Fruit fly (Drosophila melanogaster) whole organism, embryonic: Measurements from ENCODE around the gene Sbf.

Experiments used
- Abd-B ChIP-seq: fragments of 200-800 bp; sonication (Bioruptor generic); optimal IDR thresholded peaks from 2 replicates; lab custom pipeline; 2018; ENCODE audit warnings: missing biosample characterization, mild to moderate bottlenecking, missing genetic modification characterization, moderate library complexity
- Bgb ChIP-seq: fragments of 200-800 bp; sonication (Bioruptor generic); IDR thresholded peaks from 2 replicates; pipeline ENCODE4 v1.3.6; 2022; ENCODE audit warnings: missing biosample characterization, missing genetic modification characterization; ENCODE audit not compliant: partially characterized antibody
- CG10654 ChIP-seq: fragments of 200-800 bp; sonication (Bioruptor generic); optimal IDR thresholded peaks from 2 replicates; lab custom pipeline; 2016; ENCODE audit warnings: missing biosample characterization, missing genetic modification characterization
- CG13296 ChIP-seq: fragments of 200-800 bp; sonication (Bioruptor generic); optimal IDR thresholded peaks from 3 replicates; lab custom pipeline; 2018; ENCODE audit warnings: missing biosample characterization, mild to moderate bottlenecking, missing genetic modification characterization
- CG15479 ChIP-seq: fragments of 200-800 bp; sonication (Bioruptor generic); optimal IDR thresholded peaks from 3 replicates; lab custom pipeline; 2019; ENCODE audit warnings: missing biosample characterization, mild to moderate bottlenecking, missing genetic modification characterization, moderate library complexity
- CG1603 ChIP-seq: fragments of 200-800 bp; sonication (Bioruptor generic); optimal IDR thresholded peaks from 2 replicates; lab custom pipeline; 2019; ENCODE audit warnings: missing biosample characterization, mild to moderate bottlenecking, missing genetic modification characterization, moderate library complexity
- CG17186 ChIP-seq: fragments of 200-800 bp; sonication (Bioruptor generic); optimal IDR thresholded peaks from 3 replicates; lab custom pipeline; 2017; ENCODE audit warnings: missing biosample characterization, missing genetic modification reagents, missing genetic modification characterization
- CG18599 ChIP-seq: fragments of 200-800 bp; sonication (Bioruptor generic); optimal IDR thresholded peaks from 3 replicates; lab custom pipeline; 2017; ENCODE audit warnings: missing biosample characterization, missing genetic modification characterization, mild to moderate bottlenecking, moderate library complexity, missing genetic modification reagents
- CG2875 ChIP-seq: fragments of 200-800 bp; sonication (Bioruptor generic); optimal IDR thresholded peaks from 2 replicates; lab custom pipeline; 2017; ENCODE audit warnings: missing biosample characterization, mild to moderate bottlenecking, missing genetic modification characterization, missing genetic modification reagents
- CG34422 ChIP-seq: fragments of 200-800 bp; sonication (Bioruptor generic); IDR thresholded peaks from 3 replicates; pipeline ENCODE4 v1.3.6; 2022; ENCODE audit warnings: missing biosample characterization, missing genetic modification characterization
- CG3726 ChIP-seq: fragments of 200-800 bp; sonication (Bioruptor generic); IDR thresholded peaks from 3 replicates; pipeline ENCODE4, ENCODE4 v1.3.6; 2022; ENCODE audit warnings: missing biosample characterization, missing genetic modification characterization
- CG4617 ChIP-seq: fragments of 200-800 bp; sonication (Bioruptor generic); optimal IDR thresholded peaks from 3 replicates; lab custom pipeline; 2016; ENCODE audit warnings: missing biosample characterization, missing genetic modification characterization, borderline replicate concordance
- CG7745 ChIP-seq: fragments of 200-800 bp; sonication (Bioruptor generic); optimal IDR thresholded peaks from 2 replicates; lab custom pipeline; 2018; ENCODE audit warnings: missing biosample characterization, mild to moderate bottlenecking, missing genetic modification characterization, moderate library complexity
- CG8388 ChIP-seq: fragments of 200-800 bp; sonication (Bioruptor generic); optimal IDR thresholded peaks from 2 replicates; lab custom pipeline; 2019; ENCODE audit warnings: missing biosample characterization, mild to moderate bottlenecking, missing genetic modification characterization, moderate library complexity
- CG8944 ChIP-seq: fragments of 200-800 bp; sonication (Bioruptor generic); optimal IDR thresholded peaks from 3 replicates; lab custom pipeline; 2016; ENCODE audit warnings: missing biosample characterization, missing genetic modification characterization
- CG9215 ChIP-seq: fragments of 200-800 bp; sonication (Bioruptor generic); IDR thresholded peaks from 2 replicates; pipeline ENCODE4 v1.3.6; 2022; ENCODE audit warnings: missing biosample characterization, missing genetic modification characterization
- CG9797 ChIP-seq: fragments of 200-800 bp; sonication (Bioruptor generic); optimal IDR thresholded peaks from 3 replicates; lab custom pipeline; 2018; ENCODE audit warnings: missing biosample characterization, mild to moderate bottlenecking, missing genetic modification characterization
- E2f2 ChIP-seq: fragments of 200-800 bp; sonication (Bioruptor generic); IDR thresholded peaks from 2 replicates; pipeline ENCODE4 v1.3.6; 2022; ENCODE audit warnings: missing biosample characterization, missing genetic modification characterization
- Eip74EF ChIP-seq, 2 experiments: fragments of 200-800 bp in 1 of 2; fragments of >200 bp in 1 of 2; sonication (Bioruptor generic) in 1 of 2; optimal IDR thresholded peaks; 2 replicates each; lab custom pipeline; 2017 to 2019; ENCODE audit warnings: missing biosample characterization in 2 of 2, missing genetic modification characterization in 2 of 2, mild to moderate bottlenecking in 1 of 2, moderate library complexity in 1 of 2
- Ets65A ChIP-seq: fragments of 200-800 bp; sonication (Bioruptor generic); peaks from one replicate; lab custom pipeline; 2016; ENCODE audit warnings: missing biosample characterization, missing genetic modification characterization
- Gug ChIP-seq: fragments of 200-800 bp; sonication (Bioruptor generic); IDR thresholded peaks from 4 replicates; pipeline ENCODE4 v1.3.6; 2022; ENCODE audit warnings: missing biosample characterization, missing genetic modification characterization
- HmgZ ChIP-seq: fragments of 200-800 bp; sonication (Bioruptor generic); optimal IDR thresholded peaks from 2 replicates; lab custom pipeline; 2018; ENCODE audit warnings: missing biosample characterization, mild to moderate bottlenecking, missing genetic modification characterization
- Mad ChIP-seq: fragments of 200-800 bp; sonication (Bioruptor generic); optimal IDR thresholded peaks from 2 replicates; lab custom pipeline; 2016; ENCODE audit warnings: missing biosample characterization, missing genetic modification characterization
- Med ChIP-seq: fragments of 200-800 bp; sonication (Bioruptor generic); peaks from one replicate; lab custom pipeline; 2016; ENCODE audit warnings: missing biosample characterization, missing genetic modification characterization, mild to moderate bottlenecking, inconsistent platforms, moderate library complexity
- Myb ChIP-seq: fragments of 200-800 bp; sonication (Bioruptor generic); optimal IDR thresholded peaks from 2 replicates; lab custom pipeline; 2016; ENCODE audit warnings: missing biosample characterization, missing genetic modification characterization
- Nf-YC ChIP-seq: fragments of 200-800 bp; optimal IDR thresholded peaks from 3 replicates; lab custom pipeline; 2019; ENCODE audit warnings: missing biosample characterization, mild to moderate bottlenecking, missing genetic modification characterization, moderate library complexity
- Oli ChIP-seq: fragments of 200-800 bp; sonication (Bioruptor generic); optimal IDR thresholded peaks from 2 replicates; lab custom pipeline; 2018; ENCODE audit warnings: missing biosample characterization, mild to moderate bottlenecking, missing genetic modification characterization, moderate library complexity
- Ravus ChIP-seq: fragments of 200-800 bp; sonication (Bioruptor generic); IDR thresholded peaks from 2 replicates; pipeline ENCODE4 v1.3.6; 2022; ENCODE audit warnings: missing biosample characterization, missing genetic modification characterization
- Rx ChIP-seq: fragments of 200-800 bp; sonication (Bioruptor generic); IDR thresholded peaks from 2 replicates; pipeline ENCODE4 v1.3.6; 2022; ENCODE audit warnings: missing biosample characterization, missing genetic modification characterization
- amos ChIP-seq: fragments of 200-800 bp; sonication (Bioruptor generic); IDR thresholded peaks from 2 replicates; pipeline ENCODE4 v1.3.6; 2022; ENCODE audit warnings: missing biosample characterization, missing genetic modification characterization; ENCODE audit not compliant: partially characterized antibody
- ash1 ChIP-seq: fragments of 200-800 bp; sonication (Bioruptor generic); optimal IDR thresholded peaks from 2 replicates; lab custom pipeline; 2018; ENCODE audit warnings: missing biosample characterization, mild to moderate bottlenecking, missing genetic modification characterization
- bowl ChIP-seq: fragments of 200-800 bp; sonication (Bioruptor generic); IDR thresholded peaks from 2 replicates; pipeline ENCODE4 v1.3.6; 2022; ENCODE audit warnings: missing biosample characterization, missing genetic modification characterization
- cwo ChIP-seq: fragments of 200-800 bp; sonication (Bioruptor generic); optimal IDR thresholded peaks from 3 replicates; lab custom pipeline; 2017; ENCODE audit warnings: missing biosample characterization, missing genetic modification characterization, mild to moderate bottlenecking, moderate library complexity, missing genetic modification reagents
- ewg ChIP-seq: fragments of 200-800 bp; sonication (Bioruptor generic); optimal IDR thresholded peaks from 3 replicates; lab custom pipeline; 2017; ENCODE audit warnings: mild to moderate bottlenecking, missing biosample characterization, missing genetic modification reagents, missing genetic modification characterization
- gcm2 ChIP-seq: fragments of 200-800 bp; sonication (Bioruptor generic); optimal IDR thresholded peaks from 2 replicates; lab custom pipeline; 2016; ENCODE audit warnings: missing biosample characterization, missing genetic modification characterization
- gfzf ChIP-seq: fragments of 200-800 bp; sonication (Bioruptor generic); optimal IDR thresholded peaks from 2 replicates; lab custom pipeline; 2016; ENCODE audit warnings: missing biosample characterization, mild to moderate bottlenecking, missing genetic modification characterization, moderate library complexity
- hkb ChIP-seq, 2 experiments: fragments of 200-800 bp in 1 of 2; fragments of >200 bp in 1 of 2; sonication (Bioruptor generic) in 1 of 2; IDR thresholded peaks in 1 of 2; optimal IDR thresholded peaks in 1 of 2; 2 replicates each; pipeline versions ENCODE4 v1.3.6 to Lab custom; 2017 to 2022; ENCODE audit warnings: missing biosample characterization in 1 of 2, missing genetic modification characterization in 1 of 2
- mam ChIP-seq: fragments of 200-800 bp; sonication (Bioruptor generic); optimal IDR thresholded peaks from 3 replicates; lab custom pipeline; 2016; ENCODE audit warnings: missing biosample characterization, missing genetic modification characterization
- nmo ChIP-seq: fragments of 200-800 bp; sonication (Bioruptor generic); optimal IDR thresholded peaks from 2 replicates; lab custom pipeline; 2018; ENCODE audit warnings: missing biosample characterization, mild to moderate bottlenecking, missing genetic modification characterization, moderate library complexity
- nom ChIP-seq: fragments of 200-800 bp; sonication (Bioruptor generic); optimal IDR thresholded peaks from 2 replicates; lab custom pipeline; 2017; ENCODE audit warnings: missing biosample characterization, missing genetic modification characterization, mild to moderate bottlenecking, moderate library complexity, missing genetic modification reagents
- phol ChIP-seq: fragments of 200-800 bp; sonication (Bioruptor generic); optimal IDR thresholded peaks from 3 replicates; lab custom pipeline; 2018; ENCODE audit warnings: missing biosample characterization, mild to moderate bottlenecking, missing genetic modification characterization, moderate library complexity
- pita ChIP-seq: fragments of 200-800 bp; sonication (Bioruptor generic); optimal IDR thresholded peaks from 2 replicates; lab custom pipeline; 2017; ENCODE audit warnings: missing biosample characterization, mild to moderate bottlenecking, missing genetic modification characterization
- sc ChIP-seq, 3 experiments: fragments of >200 bp in 2 of 3; fragments of 200-800 bp in 1 of 3; sonication (Bioruptor generic) in 1 of 3; optimal IDR thresholded peaks; 2 replicates in 2 of 3; 3 replicates in 1 of 3; lab custom pipeline; 2017; ENCODE audit warnings: mild to moderate bottlenecking in 1 of 3, missing biosample characterization in 1 of 3, missing genetic modification characterization in 1 of 3, missing genetic modification reagents in 1 of 3
- sim ChIP-seq: fragments of 200-800 bp; sonication (Bioruptor generic); IDR thresholded peaks from 2 replicates; pipeline ENCODE4 v1.3.6; 2022; ENCODE audit warnings: missing biosample characterization, missing genetic modification characterization
- so ChIP-seq: fragments of 200-800 bp; sonication (Bioruptor generic); IDR thresholded peaks from 3 replicates; pipeline ENCODE4 v1.3.6; 2022; ENCODE audit warnings: missing biosample characterization, missing genetic modification characterization
- stwl ChIP-seq: fragments of 200-800 bp; sonication (Bioruptor generic); optimal IDR thresholded peaks from 3 replicates; lab custom pipeline; 2018; ENCODE audit warnings: missing biosample characterization, mild to moderate bottlenecking, missing genetic modification characterization, moderate library complexity

The Sbf gene

DNA sequence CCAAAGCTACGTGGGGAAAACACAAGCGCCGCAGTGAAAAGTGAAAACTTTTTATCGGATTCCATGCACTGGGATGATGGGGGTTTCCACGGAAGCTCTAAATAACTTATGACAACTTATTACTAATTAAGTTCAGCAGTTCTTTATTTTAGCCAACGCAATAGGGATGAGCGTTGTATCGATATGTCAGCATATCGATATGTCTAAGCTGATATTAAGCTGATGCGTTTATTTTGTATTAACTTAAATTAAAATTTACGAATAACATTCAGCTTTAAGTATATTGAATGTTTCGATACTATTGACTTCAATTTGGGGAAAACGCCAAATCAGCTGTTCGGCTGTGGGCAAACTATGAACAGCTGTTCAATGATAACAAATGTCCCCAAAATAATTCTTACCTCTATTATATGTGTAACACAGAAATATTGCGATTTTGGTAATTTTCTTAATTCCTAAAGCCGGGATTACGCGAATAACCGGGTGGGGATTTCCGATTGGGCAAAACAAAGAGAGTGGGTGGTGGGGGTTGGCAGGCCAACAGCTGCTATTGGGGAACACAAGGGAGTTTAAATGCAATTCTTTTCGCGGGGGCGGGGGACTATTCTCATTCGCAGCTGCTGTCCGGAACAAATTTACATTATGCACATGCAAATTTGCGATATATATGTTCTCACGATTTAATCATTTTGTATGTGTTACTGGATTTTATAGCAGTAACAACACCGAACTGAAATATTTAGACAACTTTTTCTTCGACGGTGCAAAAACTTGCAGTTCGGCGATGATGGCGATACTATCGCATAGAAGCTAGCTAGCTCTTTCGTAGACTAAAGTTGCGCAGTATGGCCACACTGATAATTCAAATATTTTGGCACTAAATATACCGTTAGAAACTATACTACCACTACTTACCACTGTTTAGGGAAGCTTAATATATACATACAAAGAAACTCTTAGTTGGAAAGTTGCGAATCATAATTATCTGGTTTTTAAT, 47.2 kb downstream of the Sbf start, which contains the start of gene CG6923 (continued):
- TF ChIP-seq CG17186 (GFP tag; lab: Kevin White, UChicago): peak; percentile 35
- peak; percentile 92 for TF ChIP-seq Bgb (GFP tag; lab: Robert Waterston, UW)
- TF ChIP-seq CG13296 (GFP tag; lab: Kevin White, UChicago): no peak
- TF ChIP-seq Ravus: no peak
- TF ChIP-seq Myb: peak; percentile 92
- TF ChIP-seq CG9215 (GFP tag; lab: Robert Waterston, UW): no peak
- TF ChIP-seq sim (GFP tag; lab: Robert Waterston, UW): no peak
- no peak for TF ChIP-seq Gug (GFP tag; lab: Robert Waterston, UW)
- peak; percentile 29 for TF ChIP-seq stwl (tag; lab: Kevin White, UChicago)
- no peak for TF ChIP-seq ewg (GFP tag; lab: Kevin White, UChicago)
- no peak for TF ChIP-seq CG15479 (GFP tag; lab: Kevin White, UChicago)
- TF ChIP-seq CG2875 (GFP tag; lab: Kevin White, UChicago): no peak
- peak; percentile 74 for TF ChIP-seq Med (GFP tag; lab: Kevin White, UChicago)
- peak; percentile 23 for TF ChIP-seq phol (tag; lab: Kevin White, UChicago)
- no peak for TF ChIP-seq CG8944 (GFP tag; lab: Kevin White, UChicago)
- peak; percentile 93 for TF ChIP-seq amos (GFP tag; lab: Robert Waterston, UW)
- TF ChIP-seq nom (GFP tag; lab: Kevin White, UChicago): no peak
- no peak for TF ChIP-seq Mad (GFP tag; lab: Kevin White, UChicago)
- no peak for TF ChIP-seq so (GFP tag; lab: Robert Waterston, UW)
- TF ChIP-seq pita: no peak
- TF ChIP-seq gfzf: peak; percentile 73
- no peak for TF ChIP-seq gcm2 (GFP tag; lab: Kevin White, UChicago)
- TF ChIP-seq cwo (GFP tag; lab: Kevin White, UChicago): no peak
- peak; percentile 76 for TF ChIP-seq CG9797
- TF ChIP-seq Oli (tag; lab: Kevin White, UChicago): no peak
- no peak for TF ChIP-seq Abd-B
- TF ChIP-seq CG4617 (GFP tag; lab: Kevin White, UChicago): peak; percentile 51
- TF ChIP-seq CG8388 (GFP tag; lab: Kevin White, UChicago): no peak
- no peak for TF ChIP-seq ash1 (GFP tag; lab: Kevin White, UChicago)
- peak; percentile 20 for TF ChIP-seq mam (GFP tag; lab: Kevin White, UChicago)
- TF ChIP-seq nmo (GFP tag; lab: Kevin White, UChicago): peak; percentile 42
- no peak for TF ChIP-seq CG7745
- TF ChIP-seq CG10654 (GFP tag; lab: Kevin White, UChicago): no peak
- TF ChIP-seq sc (optimal IDR thresholded peaks at IDR 0.05; lab: Kevin White, UChicago): no peak
- no peak for TF ChIP-seq sc (GFP tag; optimal IDR thresholded peaks at IDR 0.05; lab: Kevin White, UChicago)
- TF ChIP-seq HmgZ: peak; percentile 45
- no peak for TF ChIP-seq CG18599 (GFP tag; lab: Kevin White, UChicago)
- TF ChIP-seq hkb (optimal IDR thresholded peaks at IDR 0.05; lab: Kevin White, UChicago): no peak
- no peak for TF ChIP-seq hkb (GFP tag; IDR thresholded peaks at IDR 0.05; lab: Robert Waterston, UW)
- TF ChIP-seq CG34422 (GFP tag; lab: Robert Waterston, UW): no peak
- no peak for TF ChIP-seq Eip74EF (GFP tag; optimal IDR thresholded peaks at IDR 0.05; lab: Kevin White, UChicago)
- TF ChIP-seq CG3726 (GFP tag; lab: Robert Waterston, UW): no peak
- no peak for TF ChIP-seq bowl (GFP tag; lab: Robert Waterston, UW)
- peak; percentile 90 for TF ChIP-seq Nf-YC (tag; lab: Kevin White, UChicago)
- peak; percentile 70 for TF ChIP-seq CG1603 (tag; lab: Kevin White, UChicago)
- no peak for TF ChIP-seq Rx (GFP tag; lab: Robert Waterston, UW)
- peak; percentile 66 for TF ChIP-seq Ets65A (GFP tag; lab: Kevin White, UChicago)
- peak; percentile 85 for TF ChIP-seq E2f2 (GFP tag; lab: Robert Waterston, UW)
